Worm (Caenorhabditis elegans): Measurements from ENCODE around the gene M03B6.4.

DNA sequence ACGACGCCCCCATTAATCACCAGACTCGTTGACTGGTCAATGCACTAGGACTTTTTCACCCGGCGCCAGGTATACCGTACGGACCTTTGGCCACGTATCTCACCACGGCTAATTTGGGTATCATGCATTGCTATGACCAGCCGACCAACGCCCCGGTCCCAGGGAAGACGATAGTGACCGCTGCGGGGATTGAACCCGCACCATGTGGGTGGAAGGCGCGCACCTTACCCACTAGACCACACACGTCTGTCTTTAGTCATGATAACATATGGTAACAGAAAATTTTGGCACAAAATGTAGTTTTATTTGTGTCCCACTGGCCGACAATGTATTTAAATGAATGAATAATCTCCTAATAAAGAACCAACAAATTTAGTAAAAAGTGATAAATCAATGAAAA, 27.6 kb downstream of the M03B6.4 start:
- TF ChIP-seq cog-1 (tag; optimal IDR thresholded peaks at IDR 0.05) (no peak), flt-1 (GFP tag; IDR thresholded peaks at IDR 0.05) (0 out of 2 replicates have a peak, but pooled peaks have one; percentile 33), ztf-29 (GFP tag; IDR thresholded peaks at IDR 0.05) (no peak), T22C8.4 (GFP tag; IDR thresholded peaks at IDR 0.05) (no peak)
